Comparison of ENCODE assay signal across 5 fruit fly cellular contexts in genomic region chrX:1134053-1135005, dm6.
TF ChIP-seq lines count a peak whose summit lies in the region.

Gene CG3655, minus strand, starts transcription at chrX:1134896.

- no peak for TF ChIP-seq CTCF in whole organism, embryonic (GFP tag; optimal IDR thresholded peaks at IDR 0.05; lab: Kevin White, UChicago)

TF ChIP-seq in whole organism, 6 proteins besides CTCF, POLR2A, EP300 and RAD21:
- TF ChIP-seq CG8478 (optimal IDR thresholded peaks at IDR 0.05; lab: Kevin White, UChicago) (no peak), Dll (optimal IDR thresholded peaks at IDR 0.05; lab: Kevin White, UChicago) (peak; percentile 19)

TF ChIP-seq in whole organism, adult, 20 proteins besides CTCF, POLR2A, EP300 and RAD21:
- TF ChIP-seq tj (GFP tag; optimal IDR thresholded peaks at IDR 0.05; lab: Kevin White, UChicago) = peak; percentile 2
- TF ChIP-seq bab1 (GFP tag; optimal IDR thresholded peaks at IDR 0.05; lab: Kevin White, UChicago) = peak; percentile 15
- no peak for TF ChIP-seq Clk (GFP tag; optimal IDR thresholded peaks at IDR 0.05; lab: Kevin White, UChicago)
- peak; percentile 40 for TF ChIP-seq Mnt (GFP tag; optimal IDR thresholded peaks at IDR 0.05; lab: Kevin White, UChicago)
- TF ChIP-seq CG11617 (GFP tag; optimal IDR thresholded peaks at IDR 0.05; lab: Kevin White, UChicago) = no peak
- no peak for TF ChIP-seq CG7045 (GFP tag; optimal IDR thresholded peaks at IDR 0.05; lab: Kevin White, UChicago)

TF ChIP-seq in whole organism, embryonic, 481 proteins besides CTCF, POLR2A, EP300 and RAD21 (continues in another document):
- TF ChIP-seq CG42726 (GFP tag; IDR thresholded peaks at IDR 0.05; lab: Robert Waterston, UW; ENCODE audit: partially characterized antibody) (0 out of 2 replicates have a peak, but pooled peaks have one; percentile 15), Jarid2 (GFP tag; optimal IDR thresholded peaks at IDR 0.05; lab: Kevin White, UChicago) (peak; percentile 97), Scr (GFP tag; IDR thresholded peaks at IDR 0.05; lab: Robert Waterston, UW; ENCODE audit: partially characterized antibody) (peak; percentile 13; the same call in 1 of the 2 replicates), CG3163 (GFP tag; optimal IDR thresholded peaks at IDR 0.05; lab: Kevin White, UChicago) (peak; percentile 45), CG1832 (GFP tag; optimal IDR thresholded peaks at IDR 0.05; lab: Kevin White, UChicago) (peak; percentile 43), CG9797 (GFP tag; optimal IDR thresholded peaks at IDR 0.05; lab: Kevin White, UChicago) (no peak), Bgb (GFP tag; IDR thresholded peaks at IDR 0.05; lab: Robert Waterston, UW; ENCODE audit: partially characterized antibody) (0 out of 2 replicates have a peak, but pooled peaks have one; percentile 21), pros (GFP tag; optimal IDR thresholded peaks at IDR 0.05; lab: Kevin White, UChicago) (peak; percentile 54), sr (GFP tag; IDR thresholded peaks at IDR 0.05; lab: Robert Waterston, UW) (no peak), Abd-B (GFP tag; optimal IDR thresholded peaks at IDR 0.05; lab: Kevin White, UChicago) (no peak), cg (GFP tag; optimal IDR thresholded peaks at IDR 0.05; lab: Kevin White, UChicago) (peak; percentile 1), CG15479 (GFP tag; optimal IDR thresholded peaks at IDR 0.05; lab: Kevin White, UChicago) (peak; percentile 55), CG3281 (GFP tag; optimal IDR thresholded peaks at IDR 0.05; lab: Kevin White, UChicago) (no peak), CG8290 (GFP tag; optimal IDR thresholded peaks at IDR 0.05; lab: Kevin White, UChicago) (no peak), CG8290 (tag; optimal IDR thresholded peaks at IDR 0.05; lab: Kevin White, UChicago) (peak in 1 of 2 experiments; percentile 25), Ets65A (GFP tag; lab: Kevin White, UChicago) (peak; percentile 2), zf30C (GFP tag; optimal IDR thresholded peaks at IDR 0.05; lab: Kevin White, UChicago) (peak; percentile 48), CG4360 (GFP tag; IDR thresholded peaks at IDR 0.05; lab: Robert Waterston, UW) (peak; percentile 75), Trl (optimal IDR thresholded peaks at IDR 0.05; lab: Kevin White, UChicago) (peak; percentile 27 to 72), Trl (GFP tag; optimal IDR thresholded peaks at IDR 0.05; lab: Kevin White, UChicago) (no peak), pzg (GFP tag; optimal IDR thresholded peaks at IDR 0.05; lab: Kevin White, UChicago) (no peak), bbx (GFP tag; IDR thresholded peaks at IDR 0.05; lab: Robert Waterston, UW; ENCODE audit: partially characterized antibody) (0 out of 2 replicates have a peak, but pooled peaks have one; percentile 8), Dref (GFP tag; IDR thresholded peaks at IDR 0.05; lab: Robert Waterston, UW) (no peak), Elba2 (GFP tag; optimal IDR thresholded peaks at IDR 0.05; lab: Kevin White, UChicago) (peak; percentile 49), CG34224 (GFP tag; IDR thresholded peaks at IDR 0.05; lab: Robert Waterston, UW; ENCODE audit: partially characterized antibody) (0 out of 3 replicates have a peak, but pooled peaks have one; percentile 16)

TF ChIP-seq in whole organism, prepupa, 60 proteins besides CTCF, POLR2A, EP300 and RAD21:
- TF ChIP-seq ss (GFP tag; optimal IDR thresholded peaks at IDR 0.05; lab: Kevin White, UChicago) (peak in 1 of 2 experiments; percentile 9), CG6163 (GFP tag; IDR thresholded peaks at IDR 0.05; lab: Robert Waterston, UW) (peak; percentile 50; the same call in 1 of the 3 replicates), Eip78C (GFP tag; lab: Kevin White, UChicago) (peak; percentile 79), Eip93F (GFP tag; optimal IDR thresholded peaks at IDR 0.05; lab: Kevin White, UChicago) (no peak), Sox102F (GFP tag; optimal IDR thresholded peaks at IDR 0.05; lab: Kevin White, UChicago) (peak; percentile 14), Hr39 (GFP tag; optimal IDR thresholded peaks at IDR 0.05; lab: Kevin White, UChicago) (peak; percentile 1), CG7368 (GFP tag; optimal IDR thresholded peaks at IDR 0.05; lab: Kevin White, UChicago) (no peak), CG8119 (GFP tag; IDR thresholded peaks at IDR 0.05; lab: Robert Waterston, UW) (no peak)

TF ChIP-seq in whole organism, wandering third instar larva, 38 proteins besides CTCF, POLR2A, EP300 and RAD21:
- TF ChIP-seq rgr (GFP tag; optimal IDR thresholded peaks at IDR 0.05; lab: Kevin White, UChicago) (no peak), sage (GFP tag; optimal IDR thresholded peaks at IDR 0.05; lab: Kevin White, UChicago) (no peak), N (GFP tag; optimal IDR thresholded peaks at IDR 0.05; lab: Kevin White, UChicago) (no peak), Rel (GFP tag; optimal IDR thresholded peaks at IDR 0.05; lab: Kevin White, UChicago) (no peak), Rel (tag; optimal IDR thresholded peaks at IDR 0.05; lab: Kevin White, UChicago) (no peak), HLH106 (tag; optimal IDR thresholded peaks at IDR 0.05; lab: Kevin White, UChicago) (no peak), woc (GFP tag; optimal IDR thresholded peaks at IDR 0.05; lab: Kevin White, UChicago) (no peak), Jra (GFP tag; optimal IDR thresholded peaks at IDR 0.05; lab: Kevin White, UChicago) (no peak), Sp1 (GFP tag; optimal IDR thresholded peaks at IDR 0.05; lab: Kevin White, UChicago) (no peak), Dfd (GFP tag; optimal IDR thresholded peaks at IDR 0.05; lab: Kevin White, UChicago) (no peak), CG32264 (GFP tag; optimal IDR thresholded peaks at IDR 0.05; lab: Kevin White, UChicago) (no peak), foxo (GFP tag; optimal IDR thresholded peaks at IDR 0.05; lab: Kevin White, UChicago) (no peak), h (GFP tag; optimal IDR thresholded peaks at IDR 0.05; lab: Kevin White, UChicago) (no peak), pan (optimal IDR thresholded peaks at IDR 0.05; lab: Kevin White, UChicago) (no peak), Hr83 (GFP tag; optimal IDR thresholded peaks at IDR 0.05; lab: Kevin White, UChicago; ENCODE audit: poor library complexity, severe bottlenecking) (no peak), Myc (optimal IDR thresholded peaks at IDR 0.05; lab: Kevin White, UChicago) (no peak), br (GFP tag; optimal IDR thresholded peaks at IDR 0.05; lab: Kevin White, UChicago) (no peak), Dif (GFP tag; optimal IDR thresholded peaks at IDR 0.05; lab: Kevin White, UChicago; ENCODE audit: partially characterized antibody) (peak; percentile 33), Mio (GFP tag; optimal IDR thresholded peaks at IDR 0.05; lab: Kevin White, UChicago) (no peak), GATAd (GFP tag; optimal IDR thresholded peaks at IDR 0.05; lab: Kevin White, UChicago) (no peak), jim (GFP tag; optimal IDR thresholded peaks at IDR 0.05; lab: Kevin White, UChicago) (no peak), fru (GFP tag; optimal IDR thresholded peaks at IDR 0.05; lab: Kevin White, UChicago) (no peak), Abd-B (GFP tag; optimal IDR thresholded peaks at IDR 0.05; lab: Kevin White, UChicago) (no peak), dsf (GFP tag; optimal IDR thresholded peaks at IDR 0.05; lab: Kevin White, UChicago; ENCODE audit: borderline replicate concordance) (no peak), CG9705 (GFP tag; optimal IDR thresholded peaks at IDR 0.05; lab: Kevin White, UChicago) (no peak), ey (GFP tag; optimal IDR thresholded peaks at IDR 0.05; lab: Kevin White, UChicago) (no peak), dl (GFP tag; optimal IDR thresholded peaks at IDR 0.05; lab: Kevin White, UChicago; ENCODE audit: insufficient read depth in 1 of 2, partially characterized antibody in 2 of 2) (peak in 1 of 2 experiments; percentile 35), dmrt93B (GFP tag; optimal IDR thresholded peaks at IDR 0.05; lab: Kevin White, UChicago) (no peak), brk (GFP tag; optimal IDR thresholded peaks at IDR 0.05; lab: Kevin White, UChicago) (no peak), Vsx2 (GFP tag; optimal IDR thresholded peaks at IDR 0.05; lab: Kevin White, UChicago; ENCODE audit: partially characterized antibody) (peak; percentile 24), tai (GFP tag; optimal IDR thresholded peaks at IDR 0.05; lab: Kevin White, UChicago) (no peak), psq (GFP tag; optimal IDR thresholded peaks at IDR 0.05; lab: Kevin White, UChicago) (peak; percentile 84)
